Worm (Caenorhabditis elegans): ENCODE data around the gene efr-3.

Gene efr-3

ce11 chrII:6269805-6270414 is 51.0 kb downstream of the efr-3 start, which contains the start of gene F13H8.2 (continued):
- TF ChIP-seq aptf-2 (GFP tag; conservative IDR thresholded peaks at IDR 0.05) (peak; percentile 89; the same call in 1 of the 2 replicates), dpff-1 (tag; optimal IDR thresholded peaks at IDR 0.05) (no peak), hlh-12 (tag; optimal IDR thresholded peaks at IDR 0.05) (no peak), rcor-1 (GFP tag; IDR thresholded peaks at IDR 0.05) (peak; percentile 92), ztf-6 (GFP tag; IDR thresholded peaks at IDR 0.05) (peak; percentile 50; the same call in 1 of the 2 replicates), akir-1 (GFP tag; optimal IDR thresholded peaks at IDR 0.05) (no peak), snpc-1.3 (tag; optimal IDR thresholded peaks at IDR 0.05; ENCODE audit: insufficient read depth) (no peak), dpl-1 (GFP tag; optimal IDR thresholded peaks at IDR 0.05) (peak; percentile 68), somi-1 (GFP tag; optimal IDR thresholded peaks at IDR 0.05) (no peak), hmg-1.2 (GFP tag; IDR thresholded peaks at IDR 0.05) (peak; percentile 63), pbrm-1 (GFP tag; IDR thresholded peaks at IDR 0.05) (peak; percentile 92), lir-1 (GFP tag; conservative IDR thresholded peaks at IDR 0.05) (peak; percentile 69), efl-1 (GFP tag; optimal IDR thresholded peaks at IDR 0.05) (peak; percentile 76), B0336.3 (GFP tag; IDR thresholded peaks at IDR 0.05) (no peak; the same call in 1 of the 2 replicates), ztf-25 (GFP tag; IDR thresholded peaks at IDR 0.05) (peak; percentile 76; the same call in 1 of the 2 replicates), nfyb-1 (GFP tag; IDR thresholded peaks at IDR 0.05) (peak; percentile 93), T26A5.8 (tag; optimal IDR thresholded peaks at IDR 0.05) (no peak), D2030.7 (GFP tag; IDR thresholded peaks at IDR 0.05) (peak; percentile 94), Y67H2A.10 (GFP tag; conservative IDR thresholded peaks at IDR 0.05) (no peak), ceh-27 (GFP tag; optimal IDR thresholded peaks at IDR 0.05) (peak; percentile 69), ztf-3 (GFP tag; optimal IDR thresholded peaks at IDR 0.05) (no peak), egl-44 (GFP tag; IDR thresholded peaks at IDR 0.05) (peak; percentile 66; the same call in 1 of the 2 replicates), ztf-18 (tag; optimal IDR thresholded peaks at IDR 0.05) (peak; percentile 56), gei-17 (GFP tag; optimal IDR thresholded peaks at IDR 0.05) (no peak), F57C9.4 (tag; optimal IDR thresholded peaks at IDR 0.05) (no peak), tlf-1 (GFP tag; optimal IDR thresholded peaks at IDR 0.05) (peak; percentile 52), egrh-3 (GFP tag; IDR thresholded peaks at IDR 0.05) (peak; percentile 75), C06A6.2 (GFP tag; conservative IDR thresholded peaks at IDR 0.05) (peak; percentile 85), F10E7.11 (tag; optimal IDR thresholded peaks at IDR 0.05) (no peak), F22D6.2 (tag; optimal IDR thresholded peaks at IDR 0.05) (no peak), cebp-2 (GFP tag; IDR thresholded peaks at IDR 0.05) (0 out of 2 replicates have a peak, but pooled peaks have one; percentile 32), B0261.1 (tag; optimal IDR thresholded peaks at IDR 0.05) (no peak), K12H6.12 (tag; optimal IDR thresholded peaks at IDR 0.05) (peak; percentile 35), madf-10 (tag; optimal IDR thresholded peaks at IDR 0.05) (peak; percentile 23), lsl-1 (GFP tag; optimal IDR thresholded peaks at IDR 0.05) (peak; percentile 63), let-526 (GFP tag; IDR thresholded peaks at IDR 0.05) (0 out of 2 replicates have a peak, but pooled peaks have one; percentile 9), madf-6 (GFP tag; IDR thresholded peaks at IDR 0.05) (peak; percentile 82), F55B11.4 (tag; optimal IDR thresholded peaks at IDR 0.05; ENCODE audit: borderline replicate concordance, insufficient read depth) (no peak), repo-1 (tag; optimal IDR thresholded peaks at IDR 0.05) (no peak), lsy-27 (tag; optimal IDR thresholded peaks at IDR 0.05; ENCODE audit: borderline replicate concordance, insufficient read depth) (no peak), lin-26 (GFP tag; IDR thresholded peaks at IDR 0.05) (no peak)
